Worm (Caenorhabditis elegans) whole organism, dauer: ENCODE measurements around the gene C27H5.2.

Experiments used
- unc-62 ChIP-seq: sonication (generic microtip); optimal IDR thresholded peaks from 2 replicates; lab custom pipeline; 2017; ENCODE audit warnings: missing biosample characterization, missing genetic modification reagents, missing genetic modification characterization

Gene C27H5.2

ce11 chrII:7146240-7146639 is 9.1 kb upstream of the C27H5.2 start:
- no peak for TF ChIP-seq unc-62

ce11 chrII:7147550-7147949 is 7.8 kb upstream of the C27H5.2 start:
- no peak for TF ChIP-seq unc-62

- TF ChIP-seq unc-62, result no peak
Observed at ce11 chrII:7148099-7148498, 7.3 kb upstream of the C27H5.2 start, which contains the start of gene T07F8.1. Gene T07F8.1 (plus strand): TSS chrII:7148399.

- no peak for TF ChIP-seq unc-62
Observed at ce11 chrII:7151969-7152631, 3.3 kb upstream of the C27H5.2 start, which contains the start of gene fust-1. Gene fust-1 (plus strand): TSS chrII:7152581.

- TF ChIP-seq unc-62, result no peak
Observed at ce11 chrII:7154711-7155110, 670 bp upstream of the C27H5.2 start.

- TF ChIP-seq unc-62, result no peak
Observed at ce11 chrII:7157415-7157814, 2.0 kb downstream of the C27H5.2 start.

- TF ChIP-seq unc-62, result no peak
Observed at ce11 chrII:7161512-7161911, 6.1 kb downstream of the C27H5.2 start, which contains the start of gene C27H5.12. Gene C27H5.12 (minus strand): TSS chrII:7161612.

ce11 chrII:7165749-7166148 is 10.4 kb downstream of the C27H5.2 start, which contains the start of gene mfsd-13.2:
Gene mfsd-13.2 (minus strand): TSS chrII:7165849.
- TF ChIP-seq unc-62, result no peak

- no peak for TF ChIP-seq unc-62
Observed at ce11 chrII:7166768-7167167, 11.4 kb downstream of the C27H5.2 start.

- no peak for TF ChIP-seq unc-62
Observed at ce11 chrII:7168712-7169111, 13.3 kb downstream of the C27H5.2 start, which contains the start of gene col-36. Gene col-36 (minus strand): TSS chrII:7168812.

ce11 chrII:7171305-7171998 is 16.1 kb downstream of the C27H5.2 start, which contains the start of gene dyf-13:
Gene dyf-13 (minus strand): TSS chrII:7171355.
- TF ChIP-seq unc-62, result no peak

ce11 chrII:7174843-7175242 is 19.5 kb downstream of the C27H5.2 start, which contains the start of gene glc-4:
Gene glc-4 (minus strand): TSS chrII:7174943.
- TF ChIP-seq unc-62, result no peak

ce11 chrII:7176108-7176507 is 20.7 kb downstream of the C27H5.2 start:
- TF ChIP-seq unc-62, result no peak

ce11 chrII:7182630-7183029 is 27.2 kb downstream of the C27H5.2 start:
- no peak for TF ChIP-seq unc-62

- TF ChIP-seq unc-62, result no peak
Observed at ce11 chrII:7183493-7184272, 28.3 kb downstream of the C27H5.2 start, which contains the start of gene pdl-1. Gene pdl-1 (plus strand): TSS chrII:7183801.

ce11 chrII:7186117-7186516 is 30.7 kb downstream of the C27H5.2 start:
- no peak for TF ChIP-seq unc-62

- no peak for TF ChIP-seq unc-62
Observed at ce11 chrII:7187110-7187509, 31.7 kb downstream of the C27H5.2 start, which contains the start of gene C27H5.6. Gene C27H5.6 (minus strand): TSS chrII:7187210.
